Worm (Caenorhabditis elegans) whole organism, L2 larva: Measurements from ENCODE around the gene C52D10.3.
"Not testable (repeated sequence)": the region's sequence is repeated elsewhere in the genome, so short reads cannot be mapped to it uniquely, and the experiment has no call there.

Experiments used
- mbf-1 ChIP-seq: sonication (generic microtip); optimal IDR thresholded peaks from 2 replicates; lab custom pipeline; 2017; ENCODE audit warnings: missing biosample characterization, missing genetic modification characterization
- unc-55 ChIP-seq: fragments of 150-350 bp; sonication (generic microtip); optimal IDR thresholded peaks from 3 replicates; lab custom pipeline; 2014; ENCODE audit warnings: missing biosample characterization, missing genetic modification reagents, missing genetic modification characterization
- unc-62 ChIP-seq: fragments of 150-350 bp; optimal IDR thresholded peaks from 2 replicates; lab custom pipeline; 2014; ENCODE audit warnings: missing biosample characterization, missing genetic modification reagents, missing genetic modification characterization

- not testable (repeated sequence) for TF ChIP-seq unc-62 (GFP tag; lab: Kevin White, UChicago); unc-55 (GFP tag; lab: Kevin White, UChicago); mbf-1 (tag; lab: Kevin White, UChicago)
These were observed 13.0 kb upstream of the C52D10.3 start, which contains the start of gene skr-9 for ce11 chrIV:17163273-17163672.
